Fruit fly (Drosophila melanogaster) whole organism, embryonic: ENCODE results near the gene na.
A peak's percentile ranks its signal among the peaks of the same experiment; 100 is the strongest.

ENCODE experiments used
- Antp ChIP-seq: fragments of 200-800 bp; sonication (Bioruptor generic); optimal IDR thresholded peaks from 3 replicates; lab custom pipeline; 2016; ENCODE audit warnings: missing biosample characterization, missing genetic modification characterization
- BEAF-32 ChIP-seq: fragments of 200-800 bp; sonication (Bioruptor generic); optimal IDR thresholded peaks from 3 replicates; lab custom pipeline; 2017; ENCODE audit warnings: missing biosample characterization, missing genetic modification characterization, mild to moderate bottlenecking, moderate library complexity, missing genetic modification reagents
- CG10274 ChIP-seq: fragments of 200-800 bp; sonication (Bioruptor generic); optimal IDR thresholded peaks from 3 replicates; lab custom pipeline; 2017; ENCODE audit warnings: missing biosample characterization, mild to moderate bottlenecking, missing genetic modification characterization
- CG10366 ChIP-seq: fragments of 200-800 bp; sonication (Bioruptor generic); IDR thresholded peaks from 2 replicates; pipeline ENCODE4 v1.3.6; 2022; ENCODE audit warnings: missing biosample characterization, missing genetic modification characterization
- CG13624 ChIP-seq: fragments of 200-800 bp; sonication (Bioruptor generic); optimal IDR thresholded peaks from 2 replicates; lab custom pipeline; 2016; ENCODE audit warnings: missing biosample characterization, missing genetic modification characterization
- CG15011 ChIP-seq: fragments of 200-800 bp; sonication (Bioruptor generic); optimal IDR thresholded peaks from 3 replicates; lab custom pipeline; 2018; ENCODE audit warnings: missing biosample characterization, mild to moderate bottlenecking, missing genetic modification characterization
- CG15269 ChIP-seq: fragments of 200-800 bp; sonication (Bioruptor generic); optimal IDR thresholded peaks from 2 replicates; lab custom pipeline; 2018; ENCODE audit warnings: missing biosample characterization, mild to moderate bottlenecking, missing genetic modification characterization, moderate library complexity
- CG15514 ChIP-seq: fragments of 200-800 bp; sonication (Bioruptor generic); optimal IDR thresholded peaks from 3 replicates; lab custom pipeline; 2017; ENCODE audit warnings: missing biosample characterization, missing genetic modification characterization, mild to moderate bottlenecking, moderate library complexity, missing genetic modification reagents
- CG15696 ChIP-seq: fragments of 200-800 bp; sonication (Bioruptor generic); optimal IDR thresholded peaks from 2 replicates; lab custom pipeline; 2019; ENCODE audit warnings: missing biosample characterization, mild to moderate bottlenecking, missing genetic modification characterization, moderate library complexity
- CG1603 ChIP-seq: fragments of 200-800 bp; sonication (Bioruptor generic); optimal IDR thresholded peaks from 2 replicates; lab custom pipeline; 2019; ENCODE audit warnings: missing biosample characterization, mild to moderate bottlenecking, missing genetic modification characterization, moderate library complexity
- CG17359 ChIP-seq: fragments of 200-800 bp; sonication (Bioruptor generic); optimal IDR thresholded peaks from 3 replicates; lab custom pipeline; 2018; ENCODE audit warnings: missing biosample characterization, mild to moderate bottlenecking, missing genetic modification characterization, moderate library complexity
- CG17912 ChIP-seq: fragments of 200-800 bp; sonication (Bioruptor generic); optimal IDR thresholded peaks from 2 replicates; lab custom pipeline; 2018; ENCODE audit warnings: missing biosample characterization, mild to moderate bottlenecking, missing genetic modification characterization
- CG18619 ChIP-seq: fragments of 200-800 bp; sonication (Bioruptor generic); optimal IDR thresholded peaks from 3 replicates; lab custom pipeline; 2017; ENCODE audit warnings: missing biosample characterization, mild to moderate bottlenecking, missing genetic modification characterization
- CG30431 ChIP-seq: fragments of 200-800 bp; sonication (Bioruptor generic); optimal IDR thresholded peaks from 2 replicates; lab custom pipeline; 2017; ENCODE audit warnings: missing biosample characterization, missing genetic modification characterization
- CG32532 ChIP-seq: fragments of 200-800 bp; sonication (Bioruptor generic); IDR thresholded peaks from 2 replicates; pipeline ENCODE4 v1.3.6; 2022; ENCODE audit warnings: missing biosample characterization, missing genetic modification characterization
- CG32767 ChIP-seq: fragments of 200-800 bp; sonication (Bioruptor generic); IDR thresholded peaks from 2 replicates; pipeline ENCODE4 v1.3.6; 2022; ENCODE audit warnings: missing biosample characterization, missing genetic modification characterization
- CG33557 ChIP-seq: fragments of 200-800 bp; sonication (Bioruptor generic); optimal IDR thresholded peaks from 2 replicates; lab custom pipeline; 2019; ENCODE audit warnings: missing biosample characterization, mild to moderate bottlenecking, missing genetic modification characterization, moderate library complexity
- CG3995 ChIP-seq: fragments of 200-800 bp; sonication (Bioruptor generic); optimal IDR thresholded peaks from 3 replicates; lab custom pipeline; 2016; ENCODE audit warnings: missing biosample characterization, missing genetic modification characterization
- CG4360 ChIP-seq: fragments of 200-800 bp; sonication (Bioruptor generic); IDR thresholded peaks from 2 replicates; pipeline ENCODE4 v1.3.6; 2022; ENCODE audit warnings: missing biosample characterization, missing genetic modification characterization
- CG43689 ChIP-seq: fragments of 200-800 bp; sonication (Bioruptor generic); IDR thresholded peaks from 2 replicates; pipeline ENCODE4 v1.3.6; 2022; ENCODE audit warnings: missing biosample characterization, missing genetic modification characterization
- CG4730 ChIP-seq: fragments of 200-800 bp; sonication (Bioruptor generic); IDR thresholded peaks from 2 replicates; pipeline ENCODE4 v1.3.6; 2022; ENCODE audit warnings: missing biosample characterization, missing genetic modification characterization
- CG5245 ChIP-seq: fragments of 200-800 bp; sonication (Bioruptor generic); optimal IDR thresholded peaks from 3 replicates; lab custom pipeline; 2016; ENCODE audit warnings: missing biosample characterization, missing genetic modification characterization
- CG8924 ChIP-seq: fragments of 200-800 bp; optimal IDR thresholded peaks from 3 replicates; lab custom pipeline; 2019; ENCODE audit warnings: missing biosample characterization, mild to moderate bottlenecking, missing genetic modification characterization, moderate library complexity
- CG8944 ChIP-seq: fragments of 200-800 bp; sonication (Bioruptor generic); optimal IDR thresholded peaks from 3 replicates; lab custom pipeline; 2016; ENCODE audit warnings: missing biosample characterization, missing genetic modification characterization
- CG9215 ChIP-seq: fragments of 200-800 bp; sonication (Bioruptor generic); IDR thresholded peaks from 2 replicates; pipeline ENCODE4 v1.3.6; 2022; ENCODE audit warnings: missing biosample characterization, missing genetic modification characterization
- Chrac-16 ChIP-seq: fragments of 200-800 bp; sonication (Bioruptor generic); optimal IDR thresholded peaks from 3 replicates; lab custom pipeline; 2016; ENCODE audit warnings: missing biosample characterization, missing genetic modification characterization
- E2f2 ChIP-seq: fragments of 200-800 bp; sonication (Bioruptor generic); IDR thresholded peaks from 2 replicates; pipeline ENCODE4 v1.3.6; 2022; ENCODE audit warnings: missing biosample characterization, missing genetic modification characterization
- Gsc ChIP-seq: fragments of 200-800 bp; sonication (Bioruptor generic); IDR thresholded peaks from 2 replicates; pipeline ENCODE4 v1.3.6; 2022; ENCODE audit warnings: missing biosample characterization, missing genetic modification characterization
- Hr3 ChIP-seq: fragments of 200-800 bp; sonication (Bioruptor generic); optimal IDR thresholded peaks from 3 replicates; lab custom pipeline; 2016; ENCODE audit warnings: missing biosample characterization, missing genetic modification characterization
- Hr39 ChIP-seq: fragments of >200 bp; optimal IDR thresholded peaks from 2 replicates; lab custom pipeline; 2017
- MESR4 ChIP-seq: fragments of 200-800 bp; sonication (Bioruptor generic); optimal IDR thresholded peaks from 2 replicates; lab custom pipeline; 2018; ENCODE audit warnings: missing biosample characterization, mild to moderate bottlenecking, missing genetic modification characterization, moderate library complexity
- Mrtf ChIP-seq: fragments of 200-800 bp; sonication (Bioruptor generic); IDR thresholded peaks from 3 replicates; pipeline ENCODE4 v1.3.6; 2022; ENCODE audit warnings: missing biosample characterization, missing genetic modification characterization
- NK7.1 ChIP-seq: fragments of 200-800 bp; sonication (Bioruptor generic); optimal IDR thresholded peaks from 3 replicates; lab custom pipeline; 2016; ENCODE audit warnings: missing biosample characterization, missing genetic modification characterization
- Neu2 ChIP-seq: fragments of 200-800 bp; sonication (Bioruptor generic); optimal IDR thresholded peaks from 3 replicates; lab custom pipeline; 2016; ENCODE audit warnings: missing biosample characterization, missing genetic modification characterization, borderline replicate concordance
- Nf-YA ChIP-seq: fragments of 200-800 bp; sonication (Bioruptor generic); IDR thresholded peaks from 2 replicates; pipeline ENCODE4 v1.3.6; 2022; ENCODE audit warnings: missing biosample characterization, missing genetic modification characterization
- Side ChIP-seq: fragments of 200-800 bp; sonication (Bioruptor generic); optimal IDR thresholded peaks from 2 replicates; lab custom pipeline; 2016; ENCODE audit warnings: missing biosample characterization, missing genetic modification characterization
- Sry-β ChIP-seq: fragments of 200-800 bp; sonication (Bioruptor generic); optimal IDR thresholded peaks from 2 replicates; lab custom pipeline; 2018; ENCODE audit warnings: missing biosample characterization, mild to moderate bottlenecking, missing genetic modification characterization, moderate library complexity
- cg ChIP-seq: fragments of 200-800 bp; sonication (Bioruptor generic); optimal IDR thresholded peaks from 3 replicates; lab custom pipeline; 2019; ENCODE audit warnings: missing biosample characterization, mild to moderate bottlenecking, missing genetic modification characterization, moderate library complexity
- fd64A ChIP-seq: fragments of 200-800 bp; sonication (Bioruptor generic); optimal IDR thresholded peaks from 3 replicates; lab custom pipeline; 2018; ENCODE audit warnings: missing biosample characterization, mild to moderate bottlenecking, missing genetic modification characterization
- gcm2 ChIP-seq: fragments of 200-800 bp; sonication (Bioruptor generic); optimal IDR thresholded peaks from 2 replicates; lab custom pipeline; 2016; ENCODE audit warnings: missing biosample characterization, missing genetic modification characterization
- gsb-n ChIP-seq: fragments of 200-800 bp; sonication (Bioruptor generic); optimal IDR thresholded peaks from 3 replicates; lab custom pipeline; 2018; ENCODE audit warnings: missing biosample characterization, mild to moderate bottlenecking, missing genetic modification characterization
- hth ChIP-seq: fragments of >200 bp; optimal IDR thresholded peaks from 2 replicates; lab custom pipeline; 2017; ENCODE audit warnings: inconsistent platforms
- ken ChIP-seq: fragments of 200-800 bp; sonication (Bioruptor generic); IDR thresholded peaks from 3 replicates; pipeline ENCODE4 v1.3.6; 2022; ENCODE audit warnings: missing biosample characterization, missing genetic modification characterization
- lmd ChIP-seq: fragments of 200-800 bp; sonication (Bioruptor generic); IDR thresholded peaks from 2 replicates; pipeline ENCODE4 v1.3.6; 2022; ENCODE audit warnings: missing biosample characterization, missing genetic modification characterization
- pnt ChIP-seq: fragments of 200-800 bp; sonication (Bioruptor generic); optimal IDR thresholded peaks from 3 replicates; lab custom pipeline; 2016; ENCODE audit warnings: missing biosample characterization, missing genetic modification characterization
- ranshi ChIP-seq: fragments of 200-800 bp; sonication (Bioruptor generic); IDR thresholded peaks from 2 replicates; pipeline ENCODE4 v1.3.6; 2022; ENCODE audit warnings: missing biosample characterization, missing genetic modification characterization
- sc ChIP-seq, 3 experiments: fragments of >200 bp in 2 of 3; fragments of 200-800 bp in 1 of 3; sonication (Bioruptor generic) in 1 of 3; optimal IDR thresholded peaks; 2 replicates in 2 of 3; 3 replicates in 1 of 3; lab custom pipeline; 2017; ENCODE audit warnings: mild to moderate bottlenecking in 1 of 3, missing biosample characterization in 1 of 3, missing genetic modification characterization in 1 of 3, missing genetic modification reagents in 1 of 3
- sens ChIP-seq: fragments of 200-800 bp; sonication (Bioruptor generic); peaks from one replicate; lab custom pipeline; 2016; ENCODE audit warnings: missing biosample characterization, missing genetic modification characterization
- shn ChIP-seq: fragments of 200-800 bp; sonication (Bioruptor generic); optimal IDR thresholded peaks from 3 replicates; lab custom pipeline; 2016; ENCODE audit warnings: missing biosample characterization, missing genetic modification characterization
- sisA ChIP-seq: fragments of 200-800 bp; sonication (Bioruptor generic); IDR thresholded peaks from 2 replicates; pipeline ENCODE4 v1.3.6; 2022; ENCODE audit warnings: missing biosample characterization, missing genetic modification characterization
- tgo ChIP-seq: fragments of 200-800 bp; sonication (Bioruptor generic); IDR thresholded peaks from 3 replicates; pipeline ENCODE4 v1.3.6; 2022; ENCODE audit warnings: missing biosample characterization, missing genetic modification characterization
- zf30C ChIP-seq: fragments of 200-800 bp; sonication (Bioruptor generic); optimal IDR thresholded peaks from 3 replicates; lab custom pipeline; 2018; ENCODE audit warnings: missing biosample characterization, mild to moderate bottlenecking, missing genetic modification characterization

Gene na

dm6 chrX:14218045-14218483 lies 48.1 kb upstream of the na start (continued):
- TF ChIP-seq CG15514 (peak; percentile 75), lmd (GFP tag; lab: Robert Waterston, UW) (peak; percentile 91), CG17912 (GFP tag; lab: Kevin White, UChicago) (no peak), ranshi (GFP tag; lab: Robert Waterston, UW) (peak; percentile 91), zf30C (peak; percentile 73), fd64A (GFP tag; lab: Kevin White, UChicago) (no peak), CG8944 (GFP tag; lab: Kevin White, UChicago) (peak; percentile 58), Hr39 (lab: Kevin White, UChicago) (no peak), CG10274 (GFP tag; lab: Kevin White, UChicago) (peak; percentile 53), CG43689 (GFP tag; lab: Robert Waterston, UW) (peak; percentile 76), hth (no peak), CG32532 (peak; percentile 91), CG15269 (tag; lab: Kevin White, UChicago) (peak; percentile 92), Chrac-16 (GFP tag; lab: Kevin White, UChicago) (peak; percentile 78), Mrtf (peak; percentile 78), ken (GFP tag; lab: Robert Waterston, UW) (peak; percentile 79), CG5245 (GFP tag; lab: Kevin White, UChicago) (peak; percentile 79), CG1603 (tag; lab: Kevin White, UChicago) (peak; percentile 28), NK7.1 (peak; percentile 15), Gsc (GFP tag; lab: Robert Waterston, UW) (no peak), E2f2 (peak; percentile 61), Antp (GFP tag; lab: Kevin White, UChicago) (peak; percentile 29), MESR4 (GFP tag; lab: Kevin White, UChicago) (no peak), Sry-β (no peak), CG3995 (GFP tag; lab: Kevin White, UChicago) (peak; percentile 29), shn (GFP tag; lab: Kevin White, UChicago) (no peak), CG15011 (GFP tag; lab: Kevin White, UChicago) (peak; percentile 80), CG18619 (GFP tag; lab: Kevin White, UChicago) (peak; percentile 83), Side (GFP tag; lab: Kevin White, UChicago) (peak; percentile 68), sc (optimal IDR thresholded peaks at IDR 0.05; lab: Kevin White, UChicago) (no peak), sc (GFP tag; optimal IDR thresholded peaks at IDR 0.05; lab: Kevin White, UChicago) (peak; percentile 67), sisA (peak; percentile 87), CG30431 (GFP tag; lab: Kevin White, UChicago) (peak; percentile 70), CG17359 (peak; percentile 90), sens (peak; percentile 93), pnt (GFP tag; lab: Kevin White, UChicago) (peak; percentile 73), CG10366 (GFP tag; lab: Robert Waterston, UW) (peak; percentile 82), gsb-n (tag; lab: Kevin White, UChicago) (peak; percentile 89), BEAF-32 (GFP tag; lab: Kevin White, UChicago) (no peak), CG8924 (tag; lab: Kevin White, UChicago) (peak; percentile 92), CG4730 (GFP tag; lab: Robert Waterston, UW) (peak; percentile 70), CG4360 (GFP tag; lab: Robert Waterston, UW) (0 out of 2 replicates have a peak, but pooled peaks have one; percentile 27), CG32767 (peak; percentile 88), Hr3 (GFP tag; lab: Kevin White, UChicago) (peak; percentile 87), CG15696 (tag; lab: Kevin White, UChicago) (peak; percentile 75), CG33557 (peak; percentile 72), CG13624 (peak; percentile 44), tgo (GFP tag; lab: Robert Waterston, UW) (peak; percentile 89), CG9215 (GFP tag; lab: Robert Waterston, UW) (peak; percentile 81), Neu2 (no peak), Nf-YA (GFP tag; lab: Robert Waterston, UW) (peak; percentile 75), gcm2 (GFP tag; lab: Kevin White, UChicago) (peak; percentile 60), cg (GFP tag; lab: Kevin White, UChicago) (no peak)
